Fruit fly (Drosophila melanogaster) whole organism, embryonic: ENCODE results near the gene CG13360.

Source experiments
- BtbVII ChIP-seq: fragments of 200-800 bp; sonication (Bioruptor generic); optimal IDR thresholded peaks from 3 replicates; lab custom pipeline; 2017; ENCODE audit warnings: missing biosample characterization, mild to moderate bottlenecking, missing genetic modification characterization
- Bteb2 ChIP-seq: fragments of 200-800 bp; sonication (Bioruptor generic); optimal IDR thresholded peaks from 2 replicates; lab custom pipeline; 2016; ENCODE audit warnings: missing biosample characterization, missing genetic modification characterization
- CG10267 ChIP-seq: fragments of 200-800 bp; sonication (Bioruptor generic); optimal IDR thresholded peaks from 2 replicates; lab custom pipeline; 2018; ENCODE audit warnings: missing biosample characterization, mild to moderate bottlenecking, missing genetic modification characterization, moderate library complexity
- CG10959 ChIP-seq: fragments of 200-800 bp; sonication (Bioruptor generic); IDR thresholded peaks from 2 replicates; pipeline ENCODE4 v1.3.6; 2022; ENCODE audit warnings: missing biosample characterization, missing genetic modification characterization
- CG11085 ChIP-seq: fragments of 200-800 bp; sonication (Bioruptor generic); IDR thresholded peaks from 2 replicates; pipeline ENCODE4 v1.3.6; 2022; ENCODE audit warnings: missing biosample characterization, missing genetic modification characterization
- CG11504 ChIP-seq: fragments of 200-800 bp; sonication (Bioruptor generic); optimal IDR thresholded peaks from 3 replicates; lab custom pipeline; 2019; ENCODE audit warnings: missing biosample characterization, mild to moderate bottlenecking, missing genetic modification characterization, moderate library complexity
- CG11723 ChIP-seq: fragments of 200-800 bp; sonication (Bioruptor generic); optimal IDR thresholded peaks from 2 replicates; lab custom pipeline; 2017; ENCODE audit warnings: missing biosample characterization, mild to moderate bottlenecking, missing genetic modification characterization
- CG12071 ChIP-seq: fragments of 200-800 bp; sonication (Bioruptor generic); optimal IDR thresholded peaks from 3 replicates; lab custom pipeline; 2018; ENCODE audit warnings: missing biosample characterization, mild to moderate bottlenecking, missing genetic modification characterization
- CG14014 ChIP-seq: fragments of 200-800 bp; sonication (Bioruptor generic); IDR thresholded peaks from 2 replicates; pipeline ENCODE4 v1.3.6; 2022; ENCODE audit warnings: missing biosample characterization, missing genetic modification characterization
- CG14710 ChIP-seq: fragments of 200-800 bp; sonication (Bioruptor generic); optimal IDR thresholded peaks from 3 replicates; lab custom pipeline; 2019; ENCODE audit warnings: missing biosample characterization, mild to moderate bottlenecking, missing genetic modification characterization, moderate library complexity
- CG15696 ChIP-seq: fragments of 200-800 bp; sonication (Bioruptor generic); optimal IDR thresholded peaks from 2 replicates; lab custom pipeline; 2019; ENCODE audit warnings: missing biosample characterization, mild to moderate bottlenecking, missing genetic modification characterization, moderate library complexity
- CG1603 ChIP-seq: fragments of 200-800 bp; sonication (Bioruptor generic); optimal IDR thresholded peaks from 2 replicates; lab custom pipeline; 2019; ENCODE audit warnings: missing biosample characterization, mild to moderate bottlenecking, missing genetic modification characterization, moderate library complexity
- CG17328 ChIP-seq: fragments of 200-800 bp; sonication (Bioruptor generic); IDR thresholded peaks from 2 replicates; pipeline ENCODE4 v1.3.6; 2022; ENCODE audit warnings: missing biosample characterization, missing genetic modification characterization
- CG17829 ChIP-seq: fragments of 200-800 bp; optimal IDR thresholded peaks from 2 replicates; lab custom pipeline; 2019; ENCODE audit warnings: missing biosample characterization, mild to moderate bottlenecking, missing genetic modification characterization, moderate library complexity
- CG2875 ChIP-seq: fragments of 200-800 bp; sonication (Bioruptor generic); optimal IDR thresholded peaks from 2 replicates; lab custom pipeline; 2017; ENCODE audit warnings: missing biosample characterization, mild to moderate bottlenecking, missing genetic modification characterization, missing genetic modification reagents
- CG2889 ChIP-seq: fragments of 200-800 bp; sonication (Bioruptor generic); IDR thresholded peaks from 3 replicates; pipeline ENCODE4 v1.3.6; 2022; ENCODE audit warnings: missing biosample characterization, missing genetic modification characterization
- CG31441 ChIP-seq: fragments of 200-800 bp; sonication (Bioruptor generic); IDR thresholded peaks from 2 replicates; pipeline ENCODE4 v1.3.6; 2022; ENCODE audit warnings: missing biosample characterization, missing genetic modification characterization
- CG32772 ChIP-seq: fragments of 200-800 bp; sonication (Bioruptor generic); IDR thresholded peaks from 2 replicates; pipeline ENCODE4 v1.3.6; 2022; ENCODE audit warnings: missing biosample characterization, missing genetic modification characterization
- CG34376 ChIP-seq: fragments of 200-800 bp; sonication (Bioruptor generic); optimal IDR thresholded peaks from 2 replicates; lab custom pipeline; 2018; ENCODE audit warnings: missing biosample characterization, mild to moderate bottlenecking, missing genetic modification characterization
- CG6689 ChIP-seq: fragments of 200-800 bp; sonication (Bioruptor generic); IDR thresholded peaks from 2 replicates; pipeline ENCODE4 v1.3.6; 2022; ENCODE audit warnings: missing biosample characterization, missing genetic modification characterization
- CG6854 ChIP-seq: fragments of 200-800 bp; sonication (Bioruptor generic); optimal IDR thresholded peaks from 3 replicates; lab custom pipeline; 2017; ENCODE audit warnings: missing biosample characterization, mild to moderate bottlenecking, missing genetic modification characterization
- CG9817 ChIP-seq: fragments of 200-800 bp; sonication (Bioruptor generic); optimal IDR thresholded peaks from 2 replicates; lab custom pipeline; 2018; ENCODE audit warnings: missing biosample characterization, mild to moderate bottlenecking, missing genetic modification characterization, moderate library complexity
- CHES-1-like ChIP-seq: fragments of 200-800 bp; sonication (Bioruptor generic); optimal IDR thresholded peaks from 2 replicates; lab custom pipeline; 2016; ENCODE audit warnings: missing biosample characterization, missing genetic modification characterization
- D19B ChIP-seq: fragments of 200-800 bp; sonication (Bioruptor generic); optimal IDR thresholded peaks from 2 replicates; lab custom pipeline; 2017; ENCODE audit warnings: missing biosample characterization, mild to moderate bottlenecking, missing genetic modification characterization
- Dll ChIP-seq: fragments of 200-800 bp; sonication (Bioruptor generic); IDR thresholded peaks from 4 replicates; pipeline ENCODE4 v1.3.6; 2022; ENCODE audit warnings: missing biosample characterization, missing genetic modification characterization; ENCODE audit not compliant: partially characterized antibody
- E2f1 ChIP-seq: fragments of 200-800 bp; sonication (Bioruptor generic); IDR thresholded peaks from 2 replicates; pipeline ENCODE4 v1.3.6; 2022; ENCODE audit warnings: missing biosample characterization, missing genetic modification characterization
- Fer1 ChIP-seq: fragments of 200-800 bp; sonication (Bioruptor generic); optimal IDR thresholded peaks from 2 replicates; lab custom pipeline; 2017; ENCODE audit warnings: missing biosample characterization, mild to moderate bottlenecking, missing genetic modification characterization
- HLH4C ChIP-seq: fragments of 200-800 bp; sonication (Bioruptor generic); IDR thresholded peaks from 3 replicates; pipeline ENCODE4 v1.3.6; 2022; ENCODE audit warnings: missing biosample characterization, missing genetic modification characterization; ENCODE audit not compliant: partially characterized antibody
- HLHmδ ChIP-seq: fragments of 200-800 bp; sonication (Bioruptor generic); optimal IDR thresholded peaks from 2 replicates; lab custom pipeline; 2018; ENCODE audit warnings: missing biosample characterization, mild to moderate bottlenecking, missing genetic modification characterization, moderate library complexity
- Max ChIP-seq: fragments of 200-800 bp; sonication (Bioruptor generic); optimal IDR thresholded peaks from 2 replicates; lab custom pipeline; 2016; ENCODE audit warnings: missing biosample characterization, mild to moderate bottlenecking, missing genetic modification characterization
- NC2α ChIP-seq: fragments of 200-800 bp; sonication (Bioruptor generic); optimal IDR thresholded peaks from 2 replicates; lab custom pipeline; 2016; ENCODE audit warnings: missing biosample characterization, missing genetic modification characterization
- NC2β ChIP-seq: fragments of 200-800 bp; sonication (Bioruptor generic); optimal IDR thresholded peaks from 2 replicates; lab custom pipeline; 2016; ENCODE audit warnings: missing biosample characterization, missing genetic modification characterization
- Scr ChIP-seq: fragments of 200-800 bp; sonication (Bioruptor generic); IDR thresholded peaks from 2 replicates; pipeline ENCODE4 v1.3.6; 2022; ENCODE audit warnings: missing biosample characterization, missing genetic modification characterization; ENCODE audit not compliant: partially characterized antibody
- Spps ChIP-seq: fragments of 200-800 bp; sonication (Bioruptor generic); optimal IDR thresholded peaks from 2 replicates; lab custom pipeline; 2018; ENCODE audit warnings: missing biosample characterization, mild to moderate bottlenecking, missing genetic modification characterization
- Tbp ChIP-seq: fragments of >200 bp; optimal IDR thresholded peaks from 2 replicates; lab custom pipeline; 2018; ENCODE audit warnings: missing biosample characterization, missing genetic modification characterization
- Vsx1 ChIP-seq: fragments of 200-800 bp; sonication (Bioruptor generic); optimal IDR thresholded peaks from 2 replicates; lab custom pipeline; 2017; ENCODE audit warnings: missing biosample characterization, mild to moderate bottlenecking, missing genetic modification characterization, missing genetic modification reagents
- aop ChIP-seq: fragments of 200-800 bp; sonication (Bioruptor generic); IDR thresholded peaks from 2 replicates; pipeline ENCODE4 v1.3.6; 2022; ENCODE audit warnings: missing biosample characterization, missing genetic modification characterization
- ara ChIP-seq: fragments of 200-800 bp; sonication (Bioruptor generic); IDR thresholded peaks from 2 replicates; pipeline ENCODE4 v1.3.6; 2022; ENCODE audit warnings: missing biosample characterization, missing genetic modification characterization
- bsh ChIP-seq, 2 experiments: fragments of 200-800 bp; sonication (Bioruptor generic); optimal IDR thresholded peaks; 2 replicates each; lab custom pipeline; 2017 to 2018; ENCODE audit warnings: mild to moderate bottlenecking in 2 of 2, missing biosample characterization in 2 of 2, missing genetic modification characterization in 2 of 2, moderate library complexity in 1 of 2
- cad ChIP-seq: fragments of >200 bp; optimal IDR thresholded peaks from 2 replicates; lab custom pipeline; 2017; ENCODE audit warnings: missing biosample characterization, missing genetic modification characterization
- chinmo ChIP-seq: fragments of 200-800 bp; sonication (Bioruptor generic); IDR thresholded peaks from 4 replicates; pipeline ENCODE4 v1.3.6; 2022; ENCODE audit warnings: missing biosample characterization, missing genetic modification characterization; ENCODE audit not compliant: partially characterized antibody
- dati ChIP-seq: fragments of 200-800 bp; sonication (Bioruptor generic); IDR thresholded peaks from 2 replicates; pipeline ENCODE4 v1.3.6; 2022; ENCODE audit warnings: missing biosample characterization, missing genetic modification characterization
- gcm2 ChIP-seq: fragments of 200-800 bp; sonication (Bioruptor generic); optimal IDR thresholded peaks from 2 replicates; lab custom pipeline; 2016; ENCODE audit warnings: missing biosample characterization, missing genetic modification characterization
- kah ChIP-seq: fragments of 200-800 bp; sonication (Bioruptor generic); optimal IDR thresholded peaks from 2 replicates; lab custom pipeline; 2018; ENCODE audit warnings: missing biosample characterization, mild to moderate bottlenecking, missing genetic modification characterization
- knrl ChIP-seq: fragments of 200-800 bp; sonication (Bioruptor generic); IDR thresholded peaks from 3 replicates; pipeline ENCODE4 v1.3.6; 2022; ENCODE audit warnings: missing biosample characterization, missing genetic modification characterization; ENCODE audit not compliant: partially characterized antibody
- lilli ChIP-seq: fragments of 200-800 bp; sonication (Bioruptor generic); optimal IDR thresholded peaks from 3 replicates; lab custom pipeline; 2016; ENCODE audit warnings: missing biosample characterization, missing genetic modification characterization
- maf-S ChIP-seq: fragments of 200-800 bp; sonication (Bioruptor generic); optimal IDR thresholded peaks from 2 replicates; lab custom pipeline; 2016; ENCODE audit warnings: missing biosample characterization, missing genetic modification characterization
- mirr ChIP-seq: fragments of 200-800 bp; sonication (Bioruptor generic); optimal IDR thresholded peaks from 3 replicates; lab custom pipeline; 2018; ENCODE audit warnings: missing biosample characterization, mild to moderate bottlenecking, missing genetic modification characterization
- nerfin-1 ChIP-seq: fragments of 200-800 bp; sonication (Bioruptor generic); optimal IDR thresholded peaks from 3 replicates; lab custom pipeline; 2019; ENCODE audit warnings: missing biosample characterization, mild to moderate bottlenecking, missing genetic modification characterization, moderate library complexity
- sens ChIP-seq: fragments of 200-800 bp; sonication (Bioruptor generic); peaks from one replicate; lab custom pipeline; 2016; ENCODE audit warnings: missing biosample characterization, missing genetic modification characterization

Gene CG13360

DNA sequence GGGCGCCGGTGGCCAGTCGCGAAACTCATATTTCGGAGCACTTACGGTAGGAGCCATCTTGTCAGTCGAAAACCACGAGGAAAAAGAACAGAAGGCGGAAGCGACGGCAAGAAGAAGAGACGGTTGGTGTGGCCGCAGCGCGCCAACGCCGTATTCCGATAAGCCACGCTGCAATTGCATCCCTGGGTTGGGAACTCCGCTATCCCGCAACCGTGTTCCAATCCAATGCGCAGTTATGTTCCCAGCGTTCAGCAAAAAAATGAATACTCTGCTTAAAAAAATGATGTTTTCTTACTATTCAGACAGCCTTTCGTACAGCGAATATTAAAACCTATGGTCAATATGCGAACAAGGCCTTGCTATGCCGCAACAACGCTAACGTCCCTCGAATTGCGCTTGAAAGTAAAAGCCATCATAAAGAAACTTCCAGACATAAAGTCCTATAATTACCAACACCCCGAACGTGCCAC is 24.8 kb downstream of the CG13360 start, which contains the start of gene RpL22 (continued):
- TF ChIP-seq lilli (GFP tag; lab: Kevin White, UChicago) (peak; percentile 79), Fer1 (GFP tag; lab: Kevin White, UChicago) (peak; percentile 94), CG11085 (GFP tag; lab: Robert Waterston, UW) (peak; percentile 89), CG31441 (GFP tag; lab: Robert Waterston, UW) (peak; percentile 80), mirr (peak; percentile 86), Dll (GFP tag; lab: Robert Waterston, UW) (0 out of 4 replicates have a peak, but pooled peaks have one; percentile 20), CG11504 (tag; lab: Kevin White, UChicago) (peak; percentile 81), aop (GFP tag; lab: Robert Waterston, UW) (no peak), CG6854 (GFP tag; lab: Kevin White, UChicago) (peak; percentile 86), Max (GFP tag; lab: Kevin White, UChicago) (peak; percentile 89), BtbVII (peak; percentile 91), dati (GFP tag; lab: Robert Waterston, UW) (peak; percentile 76), CG6689 (GFP tag; lab: Robert Waterston, UW) (peak; percentile 59), gcm2 (GFP tag; lab: Kevin White, UChicago) (peak; percentile 80), Bteb2 (GFP tag; lab: Kevin White, UChicago) (peak; percentile 87), NC2α (peak; percentile 86), Vsx1 (GFP tag; lab: Kevin White, UChicago) (peak; percentile 86), CG2875 (GFP tag; lab: Kevin White, UChicago) (peak; percentile 93), CG17328 (GFP tag; lab: Robert Waterston, UW) (peak; percentile 93), CHES-1-like (GFP tag; lab: Kevin White, UChicago) (peak; percentile 92), CG14710 (tag; lab: Kevin White, UChicago) (peak; percentile 94), HLH4C (GFP tag; lab: Robert Waterston, UW) (peak; percentile 37; the same call in 1 of the 3 replicates), bsh (GFP tag; optimal IDR thresholded peaks at IDR 0.05; lab: Kevin White, UChicago) (peak; percentile 37 to 75), E2f1 (peak; percentile 76), CG2889 (peak; percentile 54; the same call in 1 of the 3 replicates), Spps (tag; lab: Kevin White, UChicago) (peak; percentile 50), knrl (GFP tag; lab: Robert Waterston, UW) (peak; percentile 57; the same call in 2 of the 3 replicates), kah (GFP tag; lab: Kevin White, UChicago) (peak; percentile 73), HLHmδ (GFP tag; lab: Kevin White, UChicago) (peak; percentile 98), chinmo (GFP tag; lab: Robert Waterston, UW) (0 out of 4 replicates have a peak, but pooled peaks have one; percentile 9), NC2β (GFP tag; lab: Kevin White, UChicago) (peak; percentile 99), CG11723 (GFP tag; lab: Kevin White, UChicago) (peak; percentile 80), ara (GFP tag; lab: Robert Waterston, UW) (peak; percentile 75), maf-S (GFP tag; lab: Kevin White, UChicago) (peak; percentile 89), CG34376 (GFP tag; lab: Kevin White, UChicago) (peak; percentile 95), Scr (GFP tag; lab: Robert Waterston, UW) (no peak), CG14014 (peak; percentile 86), CG32772 (peak; percentile 69), D19B (GFP tag; lab: Kevin White, UChicago) (peak; percentile 69), CG10267 (tag; lab: Kevin White, UChicago) (peak; percentile 84), cad (GFP tag; lab: Kevin White, UChicago) (no peak), CG15696 (tag; lab: Kevin White, UChicago) (peak; percentile 50), CG9817 (tag; lab: Kevin White, UChicago) (peak; percentile 77), CG17829 (tag; lab: Kevin White, UChicago) (peak; percentile 80), Tbp (GFP tag; lab: Kevin White, UChicago) (peak; percentile 16), nerfin-1 (peak; percentile 66), CG1603 (peak; percentile 96), CG12071 (GFP tag; lab: Kevin White, UChicago) (peak; percentile 85), CG10959 (GFP tag; lab: Robert Waterston, UW) (peak; percentile 68), sens (GFP tag; lab: Kevin White, UChicago) (peak; percentile 98)
